Worm (Caenorhabditis elegans): ENCODE results near the gene hxk-3.

Gene hxk-3

ce11 chrIV:1461463-1461862 is 36.0 kb upstream of the hxk-3 start:
- no peak for TF ChIP-seq ama-1 (optimal IDR thresholded peaks at IDR 0.05)
- no peak for TF ChIP-seq nhr-237 (tag; optimal IDR thresholded peaks at IDR 0.05)
- TF ChIP-seq elt-1 (tag; optimal IDR thresholded peaks at IDR 0.05): no peak

- TF ChIP-seq nhr-28 (tag; optimal IDR thresholded peaks at IDR 0.05) (no peak), nhr-77 (tag; optimal IDR thresholded peaks at IDR 0.05) (no peak), nhr-76 (tag; optimal IDR thresholded peaks at IDR 0.05) (no peak), nhr-25 (tag; optimal IDR thresholded peaks at IDR 0.05) (no peak), hmg-11 (tag; optimal IDR thresholded peaks at IDR 0.05) (no peak), daf-12 (tag; optimal IDR thresholded peaks at IDR 0.05) (no peak), ceh-16 (tag; optimal IDR thresholded peaks at IDR 0.05) (no peak), R02D3.7 (tag; optimal IDR thresholded peaks at IDR 0.05) (no peak), elt-2 (tag; optimal IDR thresholded peaks at IDR 0.05) (no peak), lin-15B (tag; optimal IDR thresholded peaks at IDR 0.05) (no peak), lin-39 (tag; optimal IDR thresholded peaks at IDR 0.05) (no peak), fos-1 (tag; optimal IDR thresholded peaks at IDR 0.05) (no peak), nhr-23 (tag; optimal IDR thresholded peaks at IDR 0.05) (no peak)
These were observed 32.0 kb upstream of the hxk-3 start for ce11 chrIV:1465462-1465861.

DNA sequence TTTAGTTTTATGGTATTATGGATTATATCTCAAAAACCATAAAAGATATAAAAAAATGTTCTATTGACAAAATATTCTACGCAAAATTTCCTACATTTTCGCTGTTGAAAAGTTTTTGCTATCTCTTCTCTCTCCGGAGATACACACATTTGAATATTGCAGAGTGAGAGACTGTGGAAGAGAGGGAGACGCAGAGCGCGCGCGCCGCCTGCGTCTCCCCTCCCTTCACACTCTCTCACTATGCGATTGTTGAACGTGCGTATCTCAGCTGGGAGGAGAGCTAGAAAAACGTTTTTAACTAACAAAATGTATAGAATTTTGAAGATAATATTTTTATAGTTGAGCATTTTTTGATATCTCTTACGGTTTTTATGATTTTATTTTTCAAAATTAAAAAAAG is 28.3 kb upstream of the hxk-3 start:
- TF ChIP-seq mml-1 (tag; optimal IDR thresholded peaks at IDR 0.05) (no peak), ceh-16 (tag; optimal IDR thresholded peaks at IDR 0.05) (no peak), lin-39 (tag; optimal IDR thresholded peaks at IDR 0.05) (no peak), daf-12 (tag; optimal IDR thresholded peaks at IDR 0.05) (no peak), eor-1 (tag; optimal IDR thresholded peaks at IDR 0.05) (no peak), ama-1 (optimal IDR thresholded peaks at IDR 0.05) (no peak), nhr-23 (tag; optimal IDR thresholded peaks at IDR 0.05) (no peak), nhr-28 (tag; optimal IDR thresholded peaks at IDR 0.05) (no peak), nhr-237 (tag; optimal IDR thresholded peaks at IDR 0.05) (no peak), unc-39 (tag; optimal IDR thresholded peaks at IDR 0.05) (no peak), ZK546.5 (tag; optimal IDR thresholded peaks at IDR 0.05) (no peak), snpc-4 (tag; optimal IDR thresholded peaks at IDR 0.05) (no peak)

DNA sequence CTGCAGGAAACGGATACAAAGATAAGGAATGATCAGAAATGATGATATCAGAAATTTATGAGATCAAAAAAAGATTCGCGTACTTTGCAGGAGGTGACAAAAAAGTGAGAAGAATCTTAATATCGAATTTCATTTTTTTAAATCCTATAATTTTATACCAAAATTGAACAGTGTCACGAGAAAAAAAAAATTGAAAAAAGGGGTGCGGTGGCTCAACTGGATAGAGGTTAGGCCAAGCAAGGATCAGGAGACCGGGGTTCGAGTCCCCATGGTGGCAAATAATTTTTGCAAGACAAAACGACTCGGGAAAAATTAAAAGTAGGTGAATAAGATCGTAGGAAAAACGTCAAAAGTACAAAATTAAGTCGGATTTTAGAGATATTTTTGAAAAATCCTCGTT is 27.1 kb upstream of the hxk-3 start:
- TF ChIP-seq nhr-12 (tag; optimal IDR thresholded peaks at IDR 0.05): no peak
- no peak for TF ChIP-seq fkh-2 (tag; optimal IDR thresholded peaks at IDR 0.05)
- no peak for TF ChIP-seq elt-2 (tag; optimal IDR thresholded peaks at IDR 0.05)
- TF ChIP-seq mdl-1 (tag; optimal IDR thresholded peaks at IDR 0.05): no peak
- TF ChIP-seq egl-27 (tag; optimal IDR thresholded peaks at IDR 0.05): no peak

DNA sequence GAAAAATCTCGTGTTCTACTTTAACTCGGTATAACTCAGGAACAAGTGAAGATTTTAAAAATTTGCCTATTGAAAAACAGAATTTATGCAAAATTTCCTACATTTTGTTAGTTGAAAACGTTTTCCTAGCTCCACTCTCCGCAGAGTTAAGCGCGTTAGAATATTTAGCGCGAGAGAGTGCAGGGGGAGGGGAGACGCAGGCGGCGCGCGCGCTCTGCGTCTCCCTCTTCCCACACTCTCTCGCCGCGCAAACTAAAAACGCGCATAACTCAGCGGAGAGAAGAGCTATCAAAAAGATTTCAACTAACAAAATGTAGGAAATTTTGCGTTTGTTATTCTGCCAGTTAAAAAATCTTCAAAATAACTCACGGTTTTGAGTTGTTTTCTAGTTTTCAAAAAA is 25.3 kb upstream of the hxk-3 start:
- TF ChIP-seq ztf-4 (tag; optimal IDR thresholded peaks at IDR 0.05) (no peak), pqm-1 (tag; optimal IDR thresholded peaks at IDR 0.05) (no peak), jun-1 (tag; optimal IDR thresholded peaks at IDR 0.05) (no peak), snpc-4 (tag; optimal IDR thresholded peaks at IDR 0.05) (no peak), egl-5 (tag; optimal IDR thresholded peaks at IDR 0.05) (no peak), ZK546.5 (tag; optimal IDR thresholded peaks at IDR 0.05) (no peak), ama-1 (optimal IDR thresholded peaks at IDR 0.05) (no peak), aly-2 (tag; optimal IDR thresholded peaks at IDR 0.05) (no peak), nhr-76 (tag; optimal IDR thresholded peaks at IDR 0.05) (no peak), elt-3 (tag; optimal IDR thresholded peaks at IDR 0.05) (no peak), nfya-1 (tag; optimal IDR thresholded peaks at IDR 0.05; ENCODE audit: insufficient read depth) (no peak), nhr-77 (tag; optimal IDR thresholded peaks at IDR 0.05) (no peak), ztf-11 (tag; optimal IDR thresholded peaks at IDR 0.05) (no peak), ceh-82 (tag; optimal IDR thresholded peaks at IDR 0.05) (no peak), tbx-2 (tag; optimal IDR thresholded peaks at IDR 0.05) (no peak), nhr-25 (tag; optimal IDR thresholded peaks at IDR 0.05) (no peak), mml-1 (tag; optimal IDR thresholded peaks at IDR 0.05) (no peak), nhr-11 (tag; optimal IDR thresholded peaks at IDR 0.05) (no peak), nhr-67 (tag; optimal IDR thresholded peaks at IDR 0.05) (no peak)

All from whole organism, L3 larva.